Worm (Caenorhabditis elegans): ENCODE measurements around the gene Y57A10A.31.

The Y57A10A.31 gene

ce11 chrII:12332624-12333023 lies 43.4 kb downstream of the Y57A10A.31 start, which contains the start of gene sre-54:
TSS of gene sre-54 (plus strand) at chrII:12332924.
- TF ChIP-seq aly-2 (tag; optimal IDR thresholded peaks at IDR 0.05), result no peak
- no peak for TF ChIP-seq ZK546.5 (tag; optimal IDR thresholded peaks at IDR 0.05)
- no peak for TF ChIP-seq lin-39 (tag; optimal IDR thresholded peaks at IDR 0.05)
- TF ChIP-seq lsy-2 (tag; optimal IDR thresholded peaks at IDR 0.05), result no peak
- TF ChIP-seq sem-4 (tag; optimal IDR thresholded peaks at IDR 0.05), result no peak

- no peak for TF ChIP-seq ztf-4 (tag; optimal IDR thresholded peaks at IDR 0.05)
- no peak for TF ChIP-seq zag-1 (tag; optimal IDR thresholded peaks at IDR 0.05)
- TF ChIP-seq gmeb-1 (tag; optimal IDR thresholded peaks at IDR 0.05), result no peak
- TF ChIP-seq crh-2 (tag; optimal IDR thresholded peaks at IDR 0.05), result no peak
- TF ChIP-seq nhr-237 (tag; optimal IDR thresholded peaks at IDR 0.05), result no peak
- TF ChIP-seq ama-1 (optimal IDR thresholded peaks at IDR 0.05), result no peak
- no peak for TF ChIP-seq unc-55 (GFP tag; optimal IDR thresholded peaks at IDR 0.05)
- TF ChIP-seq Y55F3AM.14 (GFP tag; optimal IDR thresholded peaks at IDR 0.05), result no peak
- no peak for TF ChIP-seq nhr-25 (tag; optimal IDR thresholded peaks at IDR 0.05)
- no peak for TF ChIP-seq ztf-1 (GFP tag; conservative IDR thresholded peaks at IDR 0.05)
- no peak for TF ChIP-seq peb-1 (tag; optimal IDR thresholded peaks at IDR 0.05)
- no peak for TF ChIP-seq egl-27 (tag; optimal IDR thresholded peaks at IDR 0.05)
- TF ChIP-seq unc-39 (tag; optimal IDR thresholded peaks at IDR 0.05), result no peak
Measured at ce11 chrII:12335430-12335829, 46.2 kb downstream of the Y57A10A.31 start, which contains the start of gene sre-52. TSS of gene sre-52 (plus strand) at chrII:12335730.

ce11 chrII:12339152-12339551 lies 50.0 kb downstream of the Y57A10A.31 start:
- TF ChIP-seq ceh-16 (tag; optimal IDR thresholded peaks at IDR 0.05) (no peak), ZK546.5 (tag; optimal IDR thresholded peaks at IDR 0.05) (no peak), ztf-4 (tag; optimal IDR thresholded peaks at IDR 0.05) (no peak), unc-55 (GFP tag; optimal IDR thresholded peaks at IDR 0.05) (peak; percentile 85), sma-3 (GFP tag; optimal IDR thresholded peaks at IDR 0.05) (peak; percentile 58), nhr-10 (tag; optimal IDR thresholded peaks at IDR 0.05) (no peak), mdl-1 (tag; optimal IDR thresholded peaks at IDR 0.05) (no peak), dmd-4 (tag; optimal IDR thresholded peaks at IDR 0.05) (no peak), ztf-1 (GFP tag; conservative IDR thresholded peaks at IDR 0.05) (no peak), skn-1 (tag; optimal IDR thresholded peaks at IDR 0.05) (no peak), elt-3 (tag; optimal IDR thresholded peaks at IDR 0.05) (no peak), nhr-11 (tag; optimal IDR thresholded peaks at IDR 0.05) (no peak), ama-1 (optimal IDR thresholded peaks at IDR 0.05) (no peak), gmeb-1 (tag; optimal IDR thresholded peaks at IDR 0.05) (peak; percentile 69), C34F6.9 (tag; optimal IDR thresholded peaks at IDR 0.05) (peak; percentile 82), snpc-4 (tag; optimal IDR thresholded peaks at IDR 0.05) (peak; percentile 56), ceh-82 (tag; optimal IDR thresholded peaks at IDR 0.05) (no peak), elt-1 (tag; optimal IDR thresholded peaks at IDR 0.05) (no peak), nhr-25 (tag; optimal IDR thresholded peaks at IDR 0.05) (peak; percentile 80), lin-13 (GFP tag; optimal IDR thresholded peaks at IDR 0.05) (peak; percentile 69), nhr-237 (tag; optimal IDR thresholded peaks at IDR 0.05) (no peak), lsy-2 (tag; optimal IDR thresholded peaks at IDR 0.05) (peak; percentile 76 to 95), alr-1 (tag; optimal IDR thresholded peaks at IDR 0.05) (no peak), peb-1 (tag; optimal IDR thresholded peaks at IDR 0.05) (no peak), crh-2 (tag; optimal IDR thresholded peaks at IDR 0.05) (peak; percentile 65), blmp-1 (tag; optimal IDR thresholded peaks at IDR 0.05; ENCODE audit: insufficient read depth) (peak; percentile 4), lin-39 (tag; optimal IDR thresholded peaks at IDR 0.05) (no peak), nhr-77 (tag; optimal IDR thresholded peaks at IDR 0.05) (no peak), aly-2 (tag; optimal IDR thresholded peaks at IDR 0.05) (no peak), nhr-6 (tag; optimal IDR thresholded peaks at IDR 0.05) (no peak), mab-5 (tag; optimal IDR thresholded peaks at IDR 0.05) (peak; percentile 62), nhr-23 (tag; optimal IDR thresholded peaks at IDR 0.05) (no peak), R02D3.7 (tag; optimal IDR thresholded peaks at IDR 0.05) (no peak), sma-9 (GFP tag; optimal IDR thresholded peaks at IDR 0.05) (no peak), sma-9 (tag; optimal IDR thresholded peaks at IDR 0.05) (no peak), fos-1 (tag; optimal IDR thresholded peaks at IDR 0.05) (peak; percentile 71), nhr-21 (tag; optimal IDR thresholded peaks at IDR 0.05) (peak; percentile 19), unc-62 (GFP tag; optimal IDR thresholded peaks at IDR 0.05) (no peak), F13H6.1 (tag; optimal IDR thresholded peaks at IDR 0.05) (peak; percentile 52), nhr-12 (tag; optimal IDR thresholded peaks at IDR 0.05) (no peak), sem-4 (tag; optimal IDR thresholded peaks at IDR 0.05) (no peak), egl-27 (tag; optimal IDR thresholded peaks at IDR 0.05) (peak; percentile 9), Y55F3AM.14 (GFP tag; optimal IDR thresholded peaks at IDR 0.05) (no peak), lin-11 (tag; optimal IDR thresholded peaks at IDR 0.05) (peak; percentile 59), unc-39 (tag; optimal IDR thresholded peaks at IDR 0.05) (no peak), nhr-129 (tag; optimal IDR thresholded peaks at IDR 0.05) (peak; percentile 69), zag-1 (tag; optimal IDR thresholded peaks at IDR 0.05) (no peak), mbf-1 (tag; optimal IDR thresholded peaks at IDR 0.05) (no peak), ztf-11 (tag; optimal IDR thresholded peaks at IDR 0.05) (no peak)
